Worm (Caenorhabditis elegans): ENCODE results near the gene C07G1.7.
A peak's percentile ranks its signal among the peaks of the same experiment; 100 is the strongest.

The C07G1.7 gene

DNA sequence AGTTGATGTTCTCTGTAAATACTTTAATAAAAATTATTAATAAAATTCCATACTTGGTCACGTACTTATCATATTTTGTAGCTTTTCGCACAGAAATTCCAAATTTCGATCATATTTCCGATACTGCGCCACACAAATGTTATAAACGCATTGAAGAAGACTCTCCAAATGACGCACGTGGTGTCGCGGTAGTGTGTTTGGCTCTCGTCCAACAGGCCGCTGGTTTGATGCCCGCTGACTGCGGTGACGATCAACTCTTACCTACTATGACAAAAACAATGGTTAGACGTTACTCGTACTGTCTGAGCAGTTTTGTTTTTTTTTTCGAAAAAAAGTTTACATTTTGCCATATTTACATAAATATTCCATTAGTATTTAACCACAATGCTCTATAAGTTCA, 41.2 kb upstream of the C07G1.7 start (continued):
- TF ChIP-seq F39B2.1 (GFP tag; IDR thresholded peaks at IDR 0.05): no peak
- TF ChIP-seq unc-62 (GFP tag; optimal IDR thresholded peaks at IDR 0.05): no peak
- TF ChIP-seq ceh-91 (GFP tag; IDR thresholded peaks at IDR 0.05): peak; percentile 61; the same call in 1 of the 2 replicates
- no peak for TF ChIP-seq F52B5.7 (tag; optimal IDR thresholded peaks at IDR 0.05)
- peak; percentile 97 for TF ChIP-seq lin-26 (GFP tag; IDR thresholded peaks at IDR 0.05)
- peak; percentile 86 for TF ChIP-seq hlh-12 (tag; optimal IDR thresholded peaks at IDR 0.05)
- 0 out of 2 replicates have a peak, but pooled peaks have one; percentile 34 for TF ChIP-seq lir-1 (GFP tag; conservative IDR thresholded peaks at IDR 0.05)
- peak; percentile 29; the same call in 1 of the 2 replicates for TF ChIP-seq C06A6.2 (GFP tag; conservative IDR thresholded peaks at IDR 0.05)
- peak; percentile 63 for TF ChIP-seq hsf-1 (GFP tag; IDR thresholded peaks at IDR 0.05)
- TF ChIP-seq ceh-58 (GFP tag; IDR thresholded peaks at IDR 0.05): 0 out of 2 replicates have a peak, but pooled peaks have one; percentile 71
- TF ChIP-seq ekl-4 (GFP tag; IDR thresholded peaks at IDR 0.05): peak; percentile 56; the same call in 1 of the 2 replicates
- TF ChIP-seq bed-2 (GFP tag; IDR thresholded peaks at IDR 0.05): no peak
- peak; percentile 88 for TF ChIP-seq mel-28 (tag; optimal IDR thresholded peaks at IDR 0.05; ENCODE audit: borderline replicate concordance)
- no peak for TF ChIP-seq sdz-38 (tag; optimal IDR thresholded peaks at IDR 0.05)
- TF ChIP-seq madf-6 (GFP tag; IDR thresholded peaks at IDR 0.05): no peak; the same call in 1 of the 2 replicates
- TF ChIP-seq F55B11.4 (tag; optimal IDR thresholded peaks at IDR 0.05; ENCODE audit: borderline replicate concordance, insufficient read depth): no peak
- 0 out of 2 replicates have a peak, but pooled peaks have one; percentile 22 for TF ChIP-seq hlh-26 (GFP tag; conservative IDR thresholded peaks at IDR 0.05)
- peak; percentile 56; the same call in 1 of the 2 replicates for TF ChIP-seq K11D2.4 (GFP tag; IDR thresholded peaks at IDR 0.05)
- TF ChIP-seq snpc-1.1 (tag; optimal IDR thresholded peaks at IDR 0.05; ENCODE audit: insufficient read depth): peak; percentile 72
- TF ChIP-seq ets-4 (GFP tag; optimal IDR thresholded peaks at IDR 0.05): peak; percentile 51
- no peak for TF ChIP-seq B0019.2 (GFP tag; conservative IDR thresholded peaks at IDR 0.05)
- no peak for TF ChIP-seq aptf-2 (GFP tag; conservative IDR thresholded peaks at IDR 0.05)
- peak; percentile 82 for TF ChIP-seq snpc-4 (GFP tag; optimal IDR thresholded peaks at IDR 0.05)
- TF ChIP-seq snpc-4 (tag; optimal IDR thresholded peaks at IDR 0.05): peak; percentile 37 to 82 (median 66)
- TF ChIP-seq aptf-3 (GFP tag; IDR thresholded peaks at IDR 0.05): no peak; the same call in 1 of the 2 replicates
- no peak for TF ChIP-seq gei-17 (GFP tag; optimal IDR thresholded peaks at IDR 0.05)
- peak; percentile 78 for TF ChIP-seq Y53F4B.3 (GFP tag; IDR thresholded peaks at IDR 0.05)
- peak; percentile 66 for TF ChIP-seq ceh-100 (GFP tag; IDR thresholded peaks at IDR 0.05)
- peak; percentile 54 for TF ChIP-seq F57C9.4 (tag; optimal IDR thresholded peaks at IDR 0.05)
- peak; percentile 60; the same call in 1 of the 2 replicates for TF ChIP-seq egl-44 (GFP tag; IDR thresholded peaks at IDR 0.05)
- TF ChIP-seq pha-4 (tag; optimal IDR thresholded peaks at IDR 0.05): no peak
- peak; percentile 97 for TF ChIP-seq zim-3 (tag; optimal IDR thresholded peaks at IDR 0.05)

DNA sequence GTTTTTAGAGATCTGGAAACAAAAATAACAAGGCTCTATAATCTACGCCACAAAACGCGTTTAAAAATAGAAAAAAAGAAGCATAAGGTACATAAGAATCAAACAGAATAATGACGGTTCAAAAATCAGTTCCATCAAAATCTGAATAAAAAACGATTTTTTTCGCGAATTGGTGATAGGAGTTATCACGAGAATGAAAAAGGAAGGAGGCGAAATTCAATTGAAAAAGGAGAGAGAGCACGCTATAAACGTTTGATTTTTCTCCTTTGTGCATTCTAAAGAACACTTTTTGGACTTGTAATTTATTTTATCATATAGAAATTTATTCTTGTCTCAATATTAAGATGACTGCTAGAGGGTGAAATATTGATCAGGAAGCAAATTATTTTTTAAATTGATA, 39.7 kb upstream of the C07G1.7 start:
- TF ChIP-seq lag-1 (GFP tag; IDR thresholded peaks at IDR 0.05) (no peak), nhr-80 (tag; optimal IDR thresholded peaks at IDR 0.05) (peak; percentile 74)

DNA sequence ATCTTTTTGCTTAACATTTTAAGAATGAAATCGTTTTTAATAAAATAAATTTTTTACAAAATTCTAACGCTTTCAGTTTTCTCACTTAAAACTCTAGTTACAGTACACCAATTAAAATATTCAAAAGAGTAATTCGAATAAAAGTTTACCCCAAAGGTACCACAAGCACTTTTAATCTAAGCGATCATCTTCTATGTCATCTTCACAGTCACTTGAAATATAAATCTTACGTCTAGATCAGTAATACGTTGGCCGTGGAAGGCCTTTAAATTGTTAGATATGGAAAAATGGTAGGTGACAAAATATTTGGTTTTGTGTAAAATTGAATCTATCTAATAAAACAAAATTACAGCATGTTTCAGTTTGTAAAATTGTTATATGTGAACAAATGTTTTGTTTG, 35.7 kb upstream of the C07G1.7 start:
- TF ChIP-seq lin-40 (tag; optimal IDR thresholded peaks at IDR 0.05) (no peak), lsl-1 (GFP tag; optimal IDR thresholded peaks at IDR 0.05) (no peak), K11D2.4 (GFP tag; IDR thresholded peaks at IDR 0.05) (no peak), cebp-2 (GFP tag; IDR thresholded peaks at IDR 0.05) (no peak), B0336.3 (GFP tag; IDR thresholded peaks at IDR 0.05) (no peak), F23B12.7 (tag; optimal IDR thresholded peaks at IDR 0.05; ENCODE audit: insufficient read depth) (no peak), atf-7 (tag; optimal IDR thresholded peaks at IDR 0.05) (no peak), nhr-179 (tag; optimal IDR thresholded peaks at IDR 0.05) (no peak), ama-1 (optimal IDR thresholded peaks at IDR 0.05) (no peak), ama-1 (GFP tag; optimal IDR thresholded peaks at IDR 0.05) (no peak), nhr-80 (tag; optimal IDR thresholded peaks at IDR 0.05) (no peak), chd-7 (tag; optimal IDR thresholded peaks at IDR 0.05) (no peak), ztf-25 (GFP tag; IDR thresholded peaks at IDR 0.05) (no peak), fkh-3 (tag; optimal IDR thresholded peaks at IDR 0.05) (no peak), die-1 (tag; optimal IDR thresholded peaks at IDR 0.05) (no peak), F22D6.2 (tag; optimal IDR thresholded peaks at IDR 0.05) (no peak)
